Fruit fly (Drosophila melanogaster) whole organism, embryonic: ENCODE results near the gene Gr98d.

Experiments used
- Atf3 ChIP-seq: fragments of 200-800 bp; sonication (Bioruptor generic); optimal IDR thresholded peaks from 3 replicates; lab custom pipeline; 2016; ENCODE audit warnings: missing biosample characterization, missing genetic modification characterization
- Blimp-1 ChIP-seq: fragments of 200-800 bp; sonication (Bioruptor generic); optimal IDR thresholded peaks from 3 replicates; lab custom pipeline; 2018; ENCODE audit warnings: missing biosample characterization, missing genetic modification characterization, mild to moderate bottlenecking, moderate library complexity, missing genetic modification reagents
- C15 ChIP-seq: fragments of 200-800 bp; sonication (Bioruptor generic); IDR thresholded peaks from 3 replicates; pipeline ENCODE4 v1.3.6; 2022; ENCODE audit warnings: missing biosample characterization, missing genetic modification characterization
- CG11456 ChIP-seq: fragments of 200-800 bp; sonication (Bioruptor generic); IDR thresholded peaks from 3 replicates; pipeline ENCODE4 v1.3.6; 2022; ENCODE audit warnings: missing biosample characterization, missing genetic modification characterization
- CG11504 ChIP-seq: fragments of 200-800 bp; sonication (Bioruptor generic); optimal IDR thresholded peaks from 3 replicates; lab custom pipeline; 2019; ENCODE audit warnings: missing biosample characterization, mild to moderate bottlenecking, missing genetic modification characterization, moderate library complexity
- CG12659 ChIP-seq: fragments of 200-800 bp; sonication (Bioruptor generic); optimal IDR thresholded peaks from 3 replicates; lab custom pipeline; 2017; ENCODE audit warnings: mild to moderate bottlenecking, missing biosample characterization, missing genetic modification reagents, missing genetic modification characterization
- CG13123 ChIP-seq: fragments of 200-800 bp; sonication (Bioruptor generic); optimal IDR thresholded peaks from 2 replicates; lab custom pipeline; 2016; ENCODE audit warnings: missing biosample characterization, missing genetic modification characterization
- CG14860 ChIP-seq: fragments of 200-800 bp; sonication (Bioruptor generic); IDR thresholded peaks from 3 replicates; pipeline ENCODE4 v1.3.6; 2022; ENCODE audit warnings: missing biosample characterization, missing genetic modification characterization; ENCODE audit not compliant: partially characterized antibody
- CG14965 ChIP-seq: fragments of 200-800 bp; sonication (Bioruptor generic); optimal IDR thresholded peaks from 2 replicates; lab custom pipeline; 2016; ENCODE audit warnings: missing biosample characterization, missing genetic modification characterization, borderline replicate concordance
- CG18262 ChIP-seq: fragments of 200-800 bp; optimal IDR thresholded peaks from 3 replicates; lab custom pipeline; 2019; ENCODE audit warnings: missing biosample characterization, mild to moderate bottlenecking, missing genetic modification characterization, moderate library complexity
- CG18764 ChIP-seq: fragments of 200-800 bp; sonication (Bioruptor generic); optimal IDR thresholded peaks from 3 replicates; lab custom pipeline; 2016; ENCODE audit warnings: missing biosample characterization, missing genetic modification characterization
- CG31441 ChIP-seq: fragments of 200-800 bp; sonication (Bioruptor generic); IDR thresholded peaks from 2 replicates; pipeline ENCODE4 v1.3.6; 2022; ENCODE audit warnings: missing biosample characterization, missing genetic modification characterization
- CG32532 ChIP-seq: fragments of 200-800 bp; sonication (Bioruptor generic); IDR thresholded peaks from 2 replicates; pipeline ENCODE4 v1.3.6; 2022; ENCODE audit warnings: missing biosample characterization, missing genetic modification characterization
- CG34224 ChIP-seq: fragments of 200-800 bp; sonication (Bioruptor generic); IDR thresholded peaks from 3 replicates; pipeline ENCODE4 v1.3.6; 2022; ENCODE audit warnings: missing biosample characterization, missing genetic modification characterization; ENCODE audit not compliant: partially characterized antibody
- CG3726 ChIP-seq: fragments of 200-800 bp; sonication (Bioruptor generic); IDR thresholded peaks from 3 replicates; pipeline ENCODE4, ENCODE4 v1.3.6; 2022; ENCODE audit warnings: missing biosample characterization, missing genetic modification characterization
- CG4424 ChIP-seq: fragments of 200-800 bp; sonication (Bioruptor generic); optimal IDR thresholded peaks from 3 replicates; lab custom pipeline; 2016; ENCODE audit warnings: missing biosample characterization, missing genetic modification characterization
- CG4617 ChIP-seq: fragments of 200-800 bp; sonication (Bioruptor generic); optimal IDR thresholded peaks from 3 replicates; lab custom pipeline; 2016; ENCODE audit warnings: missing biosample characterization, missing genetic modification characterization, borderline replicate concordance
- CG4730 ChIP-seq: fragments of 200-800 bp; sonication (Bioruptor generic); IDR thresholded peaks from 2 replicates; pipeline ENCODE4 v1.3.6; 2022; ENCODE audit warnings: missing biosample characterization, missing genetic modification characterization
- CG5953 ChIP-seq: fragments of 200-800 bp; sonication (Bioruptor generic); IDR thresholded peaks from 2 replicates; pipeline ENCODE4 v1.3.6; 2022; ENCODE audit warnings: missing biosample characterization, missing genetic modification characterization
- CG6254 ChIP-seq: fragments of 200-800 bp; sonication (Bioruptor generic); optimal IDR thresholded peaks from 3 replicates; lab custom pipeline; 2017; ENCODE audit warnings: mild to moderate bottlenecking, missing biosample characterization, missing genetic modification reagents, missing genetic modification characterization
- CG7372 ChIP-seq: fragments of 200-800 bp; sonication (Bioruptor generic); IDR thresholded peaks from 2 replicates; pipeline ENCODE4 v1.3.6; 2022; ENCODE audit warnings: missing biosample characterization, missing genetic modification characterization
- CG8478 ChIP-seq: fragments of >200 bp; optimal IDR thresholded peaks from 2 replicates; lab custom pipeline; 2018
- Camta ChIP-seq: fragments of 200-800 bp; sonication (Bioruptor generic); optimal IDR thresholded peaks from 2 replicates; lab custom pipeline; 2016; ENCODE audit warnings: missing biosample characterization, missing genetic modification characterization
- Elba2 ChIP-seq: fragments of 200-800 bp; sonication (Bioruptor generic); optimal IDR thresholded peaks from 3 replicates; lab custom pipeline; 2016; ENCODE audit warnings: missing biosample characterization, missing genetic modification characterization
- Fer2 ChIP-seq: fragments of 200-800 bp; sonication (Bioruptor generic); optimal IDR thresholded peaks from 2 replicates; lab custom pipeline; 2018; ENCODE audit warnings: missing biosample characterization, mild to moderate bottlenecking, missing genetic modification characterization, moderate library complexity
- HLH4C ChIP-seq: fragments of 200-800 bp; sonication (Bioruptor generic); IDR thresholded peaks from 3 replicates; pipeline ENCODE4 v1.3.6; 2022; ENCODE audit warnings: missing biosample characterization, missing genetic modification characterization; ENCODE audit not compliant: partially characterized antibody
- Hr51 ChIP-seq, 2 experiments: fragments of 200-800 bp; sonication (Bioruptor generic); optimal IDR thresholded peaks; 2 replicates in 1 of 2; 3 replicates in 1 of 2; lab custom pipeline; 2016 to 2018; ENCODE audit warnings: missing biosample characterization in 2 of 2, missing genetic modification characterization in 2 of 2, mild to moderate bottlenecking in 1 of 2, moderate library complexity in 1 of 2
- Max ChIP-seq: fragments of 200-800 bp; sonication (Bioruptor generic); optimal IDR thresholded peaks from 2 replicates; lab custom pipeline; 2016; ENCODE audit warnings: missing biosample characterization, mild to moderate bottlenecking, missing genetic modification characterization
- Myb ChIP-seq: fragments of 200-800 bp; sonication (Bioruptor generic); optimal IDR thresholded peaks from 2 replicates; lab custom pipeline; 2016; ENCODE audit warnings: missing biosample characterization, missing genetic modification characterization
- Optix ChIP-seq: fragments of 200-800 bp; sonication (Bioruptor generic); IDR thresholded peaks from 3 replicates; pipeline ENCODE4 v1.3.6; 2022; ENCODE audit warnings: missing biosample characterization, missing genetic modification characterization
- Sox102F ChIP-seq: fragments of 200-800 bp; sonication (Bioruptor generic); optimal IDR thresholded peaks from 2 replicates; lab custom pipeline; 2018; ENCODE audit warnings: missing biosample characterization, mild to moderate bottlenecking, missing genetic modification characterization, moderate library complexity
- Usf ChIP-seq: fragments of 200-800 bp; sonication (Bioruptor generic); optimal IDR thresholded peaks from 2 replicates; lab custom pipeline; 2017; ENCODE audit warnings: missing genotype, missing biosample characterization, missing genetic modification characterization
- ase ChIP-seq: fragments of 200-800 bp; sonication (Bioruptor generic); IDR thresholded peaks from 3 replicates; pipeline ENCODE4 v1.3.6; 2022; ENCODE audit warnings: missing biosample characterization, missing genetic modification characterization
- dm ChIP-seq: fragments of 200-800 bp; sonication (Bioruptor generic); optimal IDR thresholded peaks from 3 replicates; lab custom pipeline; 2016; ENCODE audit warnings: missing biosample characterization, missing genetic modification characterization
- dmrt99B ChIP-seq: fragments of 200-800 bp; sonication (Bioruptor generic); optimal IDR thresholded peaks from 2 replicates; lab custom pipeline; 2018; ENCODE audit warnings: missing biosample characterization, mild to moderate bottlenecking, missing genetic modification characterization, moderate library complexity
- eve ChIP-seq, 2 experiments: fragments of >200 bp; optimal IDR thresholded peaks; 2 replicates each; lab custom pipeline; 2017; ENCODE audit warnings: missing biosample characterization in 2 of 2, missing genetic modification characterization in 2 of 2
- exex ChIP-seq: fragments of 200-800 bp; sonication (Bioruptor generic); optimal IDR thresholded peaks from 4 replicates; lab custom pipeline; 2018; ENCODE audit warnings: missing biosample characterization, mild to moderate bottlenecking, missing genetic modification characterization, moderate library complexity
- oc ChIP-seq: fragments of 200-800 bp; sonication (Bioruptor generic); optimal IDR thresholded peaks from 2 replicates; lab custom pipeline; 2018; ENCODE audit warnings: missing biosample characterization, mild to moderate bottlenecking, missing genetic modification characterization, moderate library complexity
- odd ChIP-seq: fragments of 200-800 bp; sonication (Bioruptor generic); optimal IDR thresholded peaks from 2 replicates; lab custom pipeline; 2017; ENCODE audit warnings: missing biosample characterization, mild to moderate bottlenecking, missing genetic modification characterization
- org-1 ChIP-seq: fragments of 200-800 bp; sonication (Bioruptor generic); optimal IDR thresholded peaks from 2 replicates; lab custom pipeline; 2017; ENCODE audit warnings: missing biosample characterization, missing genetic modification characterization
- prd ChIP-seq, 3 experiments: fragments of >200 bp in 2 of 3; fragments of 200-800 bp in 1 of 3; sonication (Bioruptor generic) in 1 of 3; optimal IDR thresholded peaks in 2 of 3; IDR thresholded peaks in 1 of 3; 2 replicates in 2 of 3; 3 replicates in 1 of 3; pipeline versions ENCODE4 v1.3.6 to Lab custom; 2017 to 2022; ENCODE audit warnings: missing biosample characterization in 1 of 3, missing genetic modification characterization in 1 of 3
- seq ChIP-seq: fragments of 200-800 bp; sonication (Bioruptor generic); IDR thresholded peaks from 2 replicates; pipeline ENCODE4 v1.3.6; 2022; ENCODE audit warnings: missing biosample characterization, missing genetic modification characterization
- sim ChIP-seq: fragments of 200-800 bp; sonication (Bioruptor generic); IDR thresholded peaks from 2 replicates; pipeline ENCODE4 v1.3.6; 2022; ENCODE audit warnings: missing biosample characterization, missing genetic modification characterization
- sima ChIP-seq: fragments of 200-800 bp; sonication (Bioruptor generic); optimal IDR thresholded peaks from 2 replicates; lab custom pipeline; 2016; ENCODE audit warnings: missing biosample characterization, missing genetic modification characterization
- trem ChIP-seq: fragments of 200-800 bp; optimal IDR thresholded peaks from 3 replicates; lab custom pipeline; 2019; ENCODE audit warnings: missing biosample characterization, mild to moderate bottlenecking, missing genetic modification characterization, moderate library complexity
- trh ChIP-seq: fragments of 200-800 bp; sonication (Bioruptor generic); optimal IDR thresholded peaks from 2 replicates; lab custom pipeline; 2016; ENCODE audit warnings: missing biosample characterization, missing genetic modification characterization
- twi ChIP-seq: fragments of 200-800 bp; optimal IDR thresholded peaks from 2 replicates; lab custom pipeline; 2019; ENCODE audit warnings: missing biosample characterization, mild to moderate bottlenecking, missing genetic modification characterization, moderate library complexity
- usp ChIP-seq: fragments of >200 bp; optimal IDR thresholded peaks from 2 replicates; lab custom pipeline; 2017; ENCODE audit warnings: missing biosample characterization, missing genetic modification characterization
- vfl ChIP-seq: fragments of 200-800 bp; sonication (Bioruptor generic); optimal IDR thresholded peaks from 2 replicates; lab custom pipeline; 2016; ENCODE audit warnings: missing biosample characterization, missing genetic modification characterization
- wdn ChIP-seq: fragments of 200-800 bp; sonication (Bioruptor generic); IDR thresholded peaks from 2 replicates; pipeline ENCODE4 v1.3.6; 2022; ENCODE audit warnings: missing biosample characterization, missing genetic modification characterization
- zfh1 ChIP-seq: fragments of 200-800 bp; sonication (Bioruptor generic); IDR thresholded peaks from 3 replicates; pipeline ENCODE4 v1.3.6; 2022; ENCODE audit warnings: missing biosample characterization, missing genetic modification characterization

Gr98d gene

DNA sequence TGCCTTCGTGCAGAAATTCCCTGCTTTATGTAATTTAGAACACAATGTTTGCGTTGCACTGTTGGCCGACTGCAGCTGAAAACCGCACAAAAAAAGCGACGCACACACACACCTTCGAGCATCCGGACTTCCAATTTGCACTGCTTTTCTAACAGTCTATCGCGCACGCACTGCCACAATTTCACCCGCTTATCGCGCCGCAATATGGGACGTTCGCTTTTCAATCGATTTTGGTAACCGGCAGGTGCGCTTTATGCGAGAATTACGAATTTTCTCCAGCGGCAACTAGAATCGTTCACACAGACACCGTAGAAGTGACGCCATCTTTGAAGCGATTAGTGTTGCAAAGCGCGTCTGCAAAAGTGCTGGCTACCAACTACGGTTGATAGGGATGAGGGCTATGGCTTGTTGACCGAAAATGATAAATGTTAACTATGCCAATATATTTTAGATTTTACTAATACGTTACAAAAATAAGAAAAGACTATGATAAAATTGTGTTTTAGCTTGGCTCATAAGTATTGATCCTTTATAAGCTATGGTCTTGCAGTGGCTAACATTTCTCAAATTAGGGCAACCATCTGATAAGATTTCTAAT, 36.1 kb downstream of the Gr98d start, which contains the start of gene wdb (continued):
- TF ChIP-seq CG4617 (GFP tag; lab: Kevin White, UChicago), result peak; percentile 74
- TF ChIP-seq Usf (GFP tag; lab: Kevin White, UChicago), result no peak
- no peak for TF ChIP-seq CG32532 (GFP tag; lab: Robert Waterston, UW)
- peak in 1 of 2 experiments; percentile 27 for TF ChIP-seq Hr51 (GFP tag; optimal IDR thresholded peaks at IDR 0.05; lab: Kevin White, UChicago)
- peak; percentile 9 for TF ChIP-seq Elba2
- no peak for TF ChIP-seq prd (optimal IDR thresholded peaks at IDR 0.05; lab: Kevin White, UChicago)
- TF ChIP-seq prd (GFP tag; IDR thresholded peaks at IDR 0.05; lab: Robert Waterston, UW), result no peak
- peak; percentile 38 for TF ChIP-seq dmrt99B (tag; lab: Kevin White, UChicago)
- no peak for TF ChIP-seq CG8478
- no peak for TF ChIP-seq exex (tag; lab: Kevin White, UChicago)
- no peak for TF ChIP-seq CG7372 (GFP tag; lab: Robert Waterston, UW)
- peak; percentile 1 for TF ChIP-seq dm (GFP tag; lab: Kevin White, UChicago)
- no peak for TF ChIP-seq CG4730 (GFP tag; lab: Robert Waterston, UW)
- no peak for TF ChIP-seq trh (GFP tag; lab: Kevin White, UChicago)
- TF ChIP-seq CG18764 (GFP tag; lab: Kevin White, UChicago), result no peak
- no peak for TF ChIP-seq CG18262 (tag; lab: Kevin White, UChicago)
- no peak for TF ChIP-seq usp
- TF ChIP-seq Myb (GFP tag; lab: Kevin White, UChicago), result no peak
- peak; percentile 83 for TF ChIP-seq Atf3 (GFP tag; lab: Kevin White, UChicago)
- no peak for TF ChIP-seq CG14965
- no peak for TF ChIP-seq seq (GFP tag; lab: Robert Waterston, UW)
- TF ChIP-seq Camta, result peak; percentile 0
- no peak for TF ChIP-seq C15 (GFP tag; lab: Robert Waterston, UW)
- TF ChIP-seq CG3726, result no peak
- no peak for TF ChIP-seq CG31441 (GFP tag; lab: Robert Waterston, UW)
- no peak for TF ChIP-seq CG6254 (GFP tag; lab: Kevin White, UChicago)
- no peak for TF ChIP-seq odd (GFP tag; lab: Kevin White, UChicago)
- TF ChIP-seq CG14860 (GFP tag; lab: Robert Waterston, UW), result no peak
- no peak for TF ChIP-seq CG34224
- no peak for TF ChIP-seq sima (GFP tag; lab: Kevin White, UChicago)
- no peak for TF ChIP-seq Optix (GFP tag; lab: Robert Waterston, UW)
- no peak for TF ChIP-seq wdn (GFP tag; lab: Robert Waterston, UW)
- no peak for TF ChIP-seq zfh1
- no peak for TF ChIP-seq oc (tag; lab: Kevin White, UChicago)
- no peak for TF ChIP-seq Blimp-1 (GFP tag; lab: Kevin White, UChicago)
- TF ChIP-seq Sox102F (GFP tag; lab: Kevin White, UChicago), result no peak
- peak; percentile 52 for TF ChIP-seq vfl (GFP tag; lab: Kevin White, UChicago)
- no peak for TF ChIP-seq org-1
- TF ChIP-seq CG11456, result no peak
- no peak for TF ChIP-seq ase (GFP tag; lab: Robert Waterston, UW)
- TF ChIP-seq CG4424 (GFP tag; lab: Kevin White, UChicago), result peak; percentile 46
- TF ChIP-seq twi, result no peak
- TF ChIP-seq CG12659 (GFP tag; lab: Kevin White, UChicago), result no peak
- TF ChIP-seq CG11504 (tag; lab: Kevin White, UChicago), result no peak
- TF ChIP-seq HLH4C (GFP tag; lab: Robert Waterston, UW), result no peak
- TF ChIP-seq trem (tag; lab: Kevin White, UChicago), result no peak
- no peak for TF ChIP-seq CG13123 (GFP tag; lab: Kevin White, UChicago)
- TF ChIP-seq Max (GFP tag; lab: Kevin White, UChicago), result no peak
- peak; percentile 38 for TF ChIP-seq Fer2 (tag; lab: Kevin White, UChicago)
- no peak for TF ChIP-seq CG5953 (GFP tag; lab: Robert Waterston, UW)
- TF ChIP-seq eve (GFP tag; optimal IDR thresholded peaks at IDR 0.05; lab: Kevin White, UChicago), result no peak
- no peak for TF ChIP-seq sim (GFP tag; lab: Robert Waterston, UW)
